Worm (Caenorhabditis elegans) whole organism, L1 larva: ENCODE data around the gene T25E12.14.

Experiments used
- C34B4.2 ChIP-seq: sonication (generic microtip); optimal IDR thresholded peaks from 2 replicates; lab custom pipeline; 2017; ENCODE audit warnings: mild to moderate bottlenecking, missing genetic modification characterization, missing compliant biosample characterization
- Y116A8C.19 ChIP-seq: sonication (generic microtip); optimal IDR thresholded peaks from 2 replicates; lab custom pipeline; 2016; ENCODE audit warnings: missing compliant biosample characterization, missing genetic modification characterization, borderline replicate concordance
- alr-1 ChIP-seq: fragments of 200-800 bp; sonication (Bioruptor generic); optimal IDR thresholded peaks from 2 replicates; lab custom pipeline; 2018; ENCODE audit warnings: borderline replicate concordance, mild to moderate bottlenecking, missing genetic modification characterization, missing compliant biosample characterization
- aly-2 ChIP-seq: fragments of 150-350 bp; optimal IDR thresholded peaks from 2 replicates; lab custom pipeline; 2014; ENCODE audit warnings: missing biosample characterization, missing genetic modification characterization
- ceh-63 ChIP-seq: fragments of 200-800 bp; sonication (Bioruptor generic); optimal IDR thresholded peaks from 2 replicates; lab custom pipeline; 2018; ENCODE audit warnings: mild to moderate bottlenecking, missing genetic modification characterization, missing compliant biosample characterization
- ceh-8 ChIP-seq: fragments of 200-800 bp; sonication (Bioruptor generic); optimal IDR thresholded peaks from 2 replicates; lab custom pipeline; 2018; ENCODE audit warnings: mild to moderate bottlenecking, missing genetic modification characterization, moderate library complexity, missing compliant biosample characterization
- ceh-88 ChIP-seq: fragments of 200-800 bp; sonication (Bioruptor generic); IDR thresholded peaks from 2 replicates; pipeline ENCODE4 v1.3.6; 2022; ENCODE audit warnings: missing genetic modification characterization, missing compliant biosample characterization
- ces-1 ChIP-seq: fragments of 150-350 bp; optimal IDR thresholded peaks from 2 replicates; lab custom pipeline; 2014; ENCODE audit warnings: missing biosample characterization, missing genetic modification reagents, missing genetic modification characterization
- dsc-1 ChIP-seq: sonication (generic microtip); optimal IDR thresholded peaks from 2 replicates; lab custom pipeline; 2016; ENCODE audit warnings: mild to moderate bottlenecking, missing genetic modification characterization, missing compliant biosample characterization
- efl-1 ChIP-seq, 4 experiments: fragments of 150-350 bp; optimal IDR thresholded peaks in 3 of 4; peaks in 1 of 4; 1 replicate in 1 of 4; 2 replicates in 3 of 4; lab custom pipeline; 2014; ENCODE audit warnings: missing biosample characterization in 2 of 4, missing genetic modification characterization in 2 of 4, missing genetic modification reagents in 2 of 4
- egl-13 ChIP-seq: sonication (generic microtip); optimal IDR thresholded peaks from 2 replicates; lab custom pipeline; 2016; ENCODE audit warnings: missing genotype, missing genetic modification reagents, missing genetic modification characterization, missing compliant biosample characterization
- elt-2 ChIP-seq: sonication (generic microtip); optimal IDR thresholded peaks from 2 replicates; lab custom pipeline; 2016; ENCODE audit warnings: missing genetic modification characterization, mild to moderate bottlenecking, inconsistent platforms, missing compliant biosample characterization, missing genetic modification reagents
- fkh-10 ChIP-seq: sonication (generic microtip); optimal IDR thresholded peaks from 2 replicates; lab custom pipeline; 2017; ENCODE audit warnings: missing biosample characterization, missing genetic modification reagents, missing genetic modification characterization
- fkh-4 ChIP-seq: sonication (generic microtip); optimal IDR thresholded peaks from 2 replicates; lab custom pipeline; 2016; ENCODE audit warnings: missing compliant biosample characterization, missing genetic modification characterization, borderline replicate concordance
- hlh-17 ChIP-seq: fragments of 200-800 bp; sonication (Bioruptor generic); optimal IDR thresholded peaks from 2 replicates; lab custom pipeline; 2018; ENCODE audit warnings: missing genetic modification characterization, mild to moderate bottlenecking, missing compliant biosample characterization, moderate library complexity, borderline replicate concordance
- hpl-2 ChIP-seq: fragments of 150-350 bp; optimal IDR thresholded peaks from 2 replicates; lab custom pipeline; 2014; ENCODE audit warnings: missing biosample characterization, missing genetic modification reagents, missing genetic modification characterization
- lin-14 ChIP-seq: fragments of 200-800 bp; sonication (Bioruptor generic); optimal IDR thresholded peaks from 2 replicates; lab custom pipeline; 2018; ENCODE audit warnings: mild to moderate bottlenecking, missing genetic modification characterization, moderate library complexity, missing compliant biosample characterization
- lin-35 ChIP-seq, 2 experiments: fragments of 150-350 bp; optimal IDR thresholded peaks; 2 replicates each; lab custom pipeline; 2014; ENCODE audit warnings: missing biosample characterization in 2 of 2, missing genetic modification characterization in 2 of 2, missing genetic modification reagents in 2 of 2
- mdl-1 ChIP-seq, 2 experiments: fragments of 150-350 bp; optimal IDR thresholded peaks; 2 replicates each; lab custom pipeline; 2014 to 2017; ENCODE audit warnings: missing biosample characterization in 2 of 2, missing genetic modification characterization in 2 of 2, inconsistent platforms in 1 of 2
- mep-1 ChIP-seq: fragments of 150-350 bp; optimal IDR thresholded peaks from 2 replicates; lab custom pipeline; 2014; ENCODE audit warnings: missing biosample characterization, missing genetic modification characterization
- nhr-11 ChIP-seq: fragments of 150-350 bp; optimal IDR thresholded peaks from 2 replicates; lab custom pipeline; 2014; ENCODE audit warnings: missing biosample characterization, missing genetic modification characterization
- nhr-19 ChIP-seq: fragments of 200-800 bp; sonication (Bioruptor generic); conservative IDR thresholded peaks from 2 replicates; pipeline ENCODE4 v1.3.6; 2022; ENCODE audit warnings: missing genetic modification characterization, missing compliant biosample characterization
- nhr-47 ChIP-seq: sonication (generic microtip); optimal IDR thresholded peaks from 2 replicates; lab custom pipeline; 2016; ENCODE audit warnings: mild to moderate bottlenecking, missing genetic modification characterization, moderate library complexity, missing compliant biosample characterization
- nhr-71 ChIP-seq: sonication (generic microtip); optimal IDR thresholded peaks from 2 replicates; lab custom pipeline; 2016; ENCODE audit warnings: mild to moderate bottlenecking, missing genetic modification characterization, moderate library complexity, missing compliant biosample characterization
- nhr-84 ChIP-seq: sonication (generic microtip); optimal IDR thresholded peaks from 2 replicates; lab custom pipeline; 2017; ENCODE audit warnings: missing biosample characterization, missing genetic modification characterization
- nhr-90 ChIP-seq: sonication (generic microtip); optimal IDR thresholded peaks from 2 replicates; lab custom pipeline; 2016; ENCODE audit warnings: mild to moderate bottlenecking, missing genetic modification characterization, missing compliant biosample characterization; ENCODE audit not compliant: poor library complexity
- snpc-4 ChIP-seq: fragments of 150-350 bp; optimal IDR thresholded peaks from 2 replicates; lab custom pipeline; 2014; ENCODE audit warnings: missing biosample characterization, missing genetic modification characterization
- snu-23 ChIP-seq: sonication (generic microtip); optimal IDR thresholded peaks from 2 replicates; lab custom pipeline; 2016; ENCODE audit warnings: missing genetic modification characterization, missing compliant biosample characterization
- sox-4 ChIP-seq: sonication (generic microtip); optimal IDR thresholded peaks from 2 replicates; lab custom pipeline; 2016; ENCODE audit warnings: missing genetic modification characterization, missing compliant biosample characterization
- swsn-7 ChIP-seq: sonication (generic microtip); optimal IDR thresholded peaks from 2 replicates; lab custom pipeline; 2016; ENCODE audit warnings: missing genetic modification characterization, missing compliant biosample characterization
- unc-86 ChIP-seq: sonication (generic microtip); optimal IDR thresholded peaks from 2 replicates; lab custom pipeline; 2016; ENCODE audit warnings: missing genetic modification characterization, missing compliant biosample characterization
- unc-98 ChIP-seq: fragments of 200-800 bp; sonication (Bioruptor generic); IDR thresholded peaks from 2 replicates; pipeline ENCODE4 v1.3.6; 2022; ENCODE audit warnings: missing genetic modification characterization, missing compliant biosample characterization
- xbp-1 ChIP-seq: sonication (generic microtip); optimal IDR thresholded peaks from 2 replicates; lab custom pipeline; 2016; ENCODE audit warnings: missing genetic modification characterization, missing compliant biosample characterization
- zag-1 ChIP-seq: fragments of 150-350 bp; optimal IDR thresholded peaks from 2 replicates; lab custom pipeline; 2014; ENCODE audit warnings: missing biosample characterization, missing genetic modification characterization

T25E12.14 gene

ce11 chrV:16746231-16746990, 19.4 kb downstream of the T25E12.14 start, which contains the start of gene gyg-2:
gyg-2 (minus strand) TSS chrV:16746258.
- TF ChIP-seq efl-1 (optimal IDR thresholded peaks at IDR 0.05; lab: Kevin White, UChicago) (peak in 1 of 2 experiments; percentile 68), efl-1 (GFP tag; optimal IDR thresholded peaks at IDR 0.05 in 1 of 2; lab: Kevin White, UChicago) (no peak), hpl-2 (GFP tag; lab: Kevin White, UChicago) (peak; percentile 61), swsn-7 (tag; lab: Kevin White, UChicago) (no peak), nhr-84 (tag; lab: Kevin White, UChicago) (no peak)

ce11 chrV:16747031-16747672, 20.1 kb downstream of the T25E12.14 start, which contains the start of gene dkf-2:
dkf-2 (plus strand) TSS chrV:16747622.
- TF ChIP-seq xbp-1 (tag; lab: Kevin White, UChicago) (no peak), elt-2 (tag; lab: Kevin White, UChicago) (peak; percentile 18)

- no peak for TF ChIP-seq snpc-4 (tag; lab: Kevin White, UChicago)
- no peak for TF ChIP-seq Y116A8C.19 (tag; lab: Kevin White, UChicago)
- TF ChIP-seq hlh-17 (GFP tag; lab: Kevin White, UChicago), result no peak
- no peak for TF ChIP-seq egl-13 (tag; lab: Kevin White, UChicago)
- TF ChIP-seq aly-2 (tag; lab: Kevin White, UChicago), result no peak
These were observed 22.5 kb downstream of the T25E12.14 start for ce11 chrV:16749473-16749872.

ce11 chrV:16752089-16753030, 25.3 kb downstream of the T25E12.14 start:
- TF ChIP-seq C34B4.2 (tag; lab: Kevin White, UChicago), result no peak
- peak; percentile 63 for TF ChIP-seq lin-14 (GFP tag; lab: Kevin White, UChicago)
- TF ChIP-seq nhr-90 (tag; lab: Kevin White, UChicago), result no peak
- peak in 1 of 2 experiments; percentile 0 for TF ChIP-seq lin-35 (GFP tag; optimal IDR thresholded peaks at IDR 0.05; lab: Kevin White, UChicago)
- TF ChIP-seq unc-86 (tag; lab: Kevin White, UChicago), result peak; percentile 1
- peak; percentile 64 for TF ChIP-seq dsc-1
- peak; percentile 42 for TF ChIP-seq fkh-10 (GFP tag; lab: Kevin White, UChicago)
- peak; percentile 14 for TF ChIP-seq nhr-47 (tag; lab: Kevin White, UChicago)

ce11 chrV:16756166-16756565, 29.2 kb downstream of the T25E12.14 start:
- TF ChIP-seq nhr-11 (tag; lab: Kevin White, UChicago) (no peak), mep-1 (tag; lab: Kevin White, UChicago) (no peak), ceh-8 (no peak), lin-14 (GFP tag; lab: Kevin White, UChicago) (no peak), ceh-63 (GFP tag; lab: Kevin White, UChicago) (no peak), snu-23 (GFP tag; lab: Kevin White, UChicago) (no peak), nhr-71 (no peak), aly-2 (tag; lab: Kevin White, UChicago) (no peak), egl-13 (tag; lab: Kevin White, UChicago) (no peak), ceh-88 (GFP tag; lab: Robert Waterston, UW) (no peak), unc-98 (GFP tag; lab: Robert Waterston, UW) (no peak), ces-1 (GFP tag; lab: Kevin White, UChicago) (no peak), zag-1 (tag; lab: Kevin White, UChicago) (no peak), alr-1 (tag; lab: Kevin White, UChicago) (no peak), sox-4 (no peak), fkh-4 (tag; lab: Kevin White, UChicago) (no peak), nhr-19 (no peak), mdl-1 (tag; optimal IDR thresholded peaks at IDR 0.05; lab: Kevin White, UChicago) (no peak)
